Fruit fly (Drosophila melanogaster) whole organism, embryonic: Measurements from ENCODE around the gene msd1.

ENCODE experiments used
- Antp ChIP-seq: fragments of 200-800 bp; sonication (Bioruptor generic); optimal IDR thresholded peaks from 3 replicates; lab custom pipeline; 2016; ENCODE audit warnings: missing biosample characterization, missing genetic modification characterization
- Atf3 ChIP-seq: fragments of 200-800 bp; sonication (Bioruptor generic); optimal IDR thresholded peaks from 3 replicates; lab custom pipeline; 2016; ENCODE audit warnings: missing biosample characterization, missing genetic modification characterization
- B-H2 ChIP-seq: fragments of 200-800 bp; sonication (Bioruptor generic); optimal IDR thresholded peaks from 2 replicates; lab custom pipeline; 2018; ENCODE audit warnings: missing biosample characterization, mild to moderate bottlenecking, missing genetic modification characterization
- Blimp-1 ChIP-seq: fragments of 200-800 bp; sonication (Bioruptor generic); optimal IDR thresholded peaks from 3 replicates; lab custom pipeline; 2018; ENCODE audit warnings: missing biosample characterization, missing genetic modification characterization, mild to moderate bottlenecking, moderate library complexity, missing genetic modification reagents
- CG10543 ChIP-seq: fragments of 200-800 bp; sonication (Bioruptor generic); optimal IDR thresholded peaks from 3 replicates; lab custom pipeline; 2017; ENCODE audit warnings: missing biosample characterization, mild to moderate bottlenecking, missing genetic modification characterization, moderate library complexity
- CG10959 ChIP-seq: fragments of 200-800 bp; sonication (Bioruptor generic); IDR thresholded peaks from 2 replicates; pipeline ENCODE4 v1.3.6; 2022; ENCODE audit warnings: missing biosample characterization, missing genetic modification characterization
- CG11723 ChIP-seq: fragments of 200-800 bp; sonication (Bioruptor generic); optimal IDR thresholded peaks from 2 replicates; lab custom pipeline; 2017; ENCODE audit warnings: missing biosample characterization, mild to moderate bottlenecking, missing genetic modification characterization
- CG12104 ChIP-seq: fragments of 200-800 bp; sonication (Bioruptor generic); optimal IDR thresholded peaks from 3 replicates; lab custom pipeline; 2016; ENCODE audit warnings: missing biosample characterization, missing genetic modification characterization
- CG12155 ChIP-seq: fragments of 200-800 bp; sonication (Bioruptor generic); optimal IDR thresholded peaks from 3 replicates; lab custom pipeline; 2016; ENCODE audit warnings: missing biosample characterization, missing genetic modification characterization
- CG12942 ChIP-seq: fragments of 200-800 bp; sonication (Bioruptor generic); optimal IDR thresholded peaks from 3 replicates; lab custom pipeline; 2016; ENCODE audit warnings: missing biosample characterization, missing genetic modification characterization
- CG15011 ChIP-seq: fragments of 200-800 bp; sonication (Bioruptor generic); optimal IDR thresholded peaks from 3 replicates; lab custom pipeline; 2018; ENCODE audit warnings: missing biosample characterization, mild to moderate bottlenecking, missing genetic modification characterization
- CG15514 ChIP-seq: fragments of 200-800 bp; sonication (Bioruptor generic); optimal IDR thresholded peaks from 3 replicates; lab custom pipeline; 2017; ENCODE audit warnings: missing biosample characterization, missing genetic modification characterization, mild to moderate bottlenecking, moderate library complexity, missing genetic modification reagents
- CG17612 ChIP-seq: fragments of 200-800 bp; sonication (Bioruptor generic); IDR thresholded peaks from 2 replicates; pipeline ENCODE4 v1.3.6; 2022; ENCODE audit warnings: missing biosample characterization, missing genetic modification characterization
- CG17912 ChIP-seq: fragments of 200-800 bp; sonication (Bioruptor generic); optimal IDR thresholded peaks from 2 replicates; lab custom pipeline; 2018; ENCODE audit warnings: missing biosample characterization, mild to moderate bottlenecking, missing genetic modification characterization
- CG2678 ChIP-seq: fragments of 200-800 bp; sonication (Bioruptor generic); optimal IDR thresholded peaks from 3 replicates; lab custom pipeline; 2019; ENCODE audit warnings: missing biosample characterization, mild to moderate bottlenecking, missing genetic modification characterization, moderate library complexity
- CG30020 ChIP-seq: fragments of 200-800 bp; optimal IDR thresholded peaks from 2 replicates; lab custom pipeline; 2019; ENCODE audit warnings: missing biosample characterization, mild to moderate bottlenecking, missing genetic modification characterization, moderate library complexity
- CG32772 ChIP-seq: fragments of 200-800 bp; sonication (Bioruptor generic); IDR thresholded peaks from 2 replicates; pipeline ENCODE4 v1.3.6; 2022; ENCODE audit warnings: missing biosample characterization, missing genetic modification characterization
- CG3726 ChIP-seq: fragments of 200-800 bp; sonication (Bioruptor generic); IDR thresholded peaks from 3 replicates; pipeline ENCODE4, ENCODE4 v1.3.6; 2022; ENCODE audit warnings: missing biosample characterization, missing genetic modification characterization
- CG43689 ChIP-seq: fragments of 200-800 bp; sonication (Bioruptor generic); IDR thresholded peaks from 2 replicates; pipeline ENCODE4 v1.3.6; 2022; ENCODE audit warnings: missing biosample characterization, missing genetic modification characterization
- CG4404 ChIP-seq: fragments of 200-800 bp; sonication (Bioruptor generic); IDR thresholded peaks from 2 replicates; pipeline ENCODE4 v1.3.6; 2022; ENCODE audit warnings: missing biosample characterization, missing genetic modification characterization
- CG5953 ChIP-seq: fragments of 200-800 bp; sonication (Bioruptor generic); IDR thresholded peaks from 2 replicates; pipeline ENCODE4 v1.3.6; 2022; ENCODE audit warnings: missing biosample characterization, missing genetic modification characterization
- CG7357 ChIP-seq: fragments of 200-800 bp; sonication (Bioruptor generic); IDR thresholded peaks from 3 replicates; pipeline ENCODE4 v1.3.6; 2022; ENCODE audit warnings: missing biosample characterization, missing genetic modification characterization
- CG7839 ChIP-seq: fragments of 200-800 bp; sonication (Bioruptor generic); optimal IDR thresholded peaks from 3 replicates; lab custom pipeline; 2018; ENCODE audit warnings: missing biosample characterization, mild to moderate bottlenecking, missing genetic modification characterization, moderate library complexity
- CG8281 ChIP-seq: fragments of 200-800 bp; sonication (Bioruptor generic); optimal IDR thresholded peaks from 2 replicates; lab custom pipeline; 2018; ENCODE audit warnings: missing biosample characterization, mild to moderate bottlenecking, missing genetic modification characterization, moderate library complexity
- CG8765 ChIP-seq: fragments of 200-800 bp; sonication (Bioruptor generic); IDR thresholded peaks from 2 replicates; pipeline ENCODE4 v1.3.6; 2022; ENCODE audit warnings: missing biosample characterization, missing genetic modification characterization
- CG9932 ChIP-seq: fragments of 200-800 bp; sonication (Bioruptor generic); IDR thresholded peaks from 2 replicates; pipeline ENCODE4 v1.3.6; 2022; ENCODE audit warnings: missing biosample characterization, missing genetic modification characterization
- Camta ChIP-seq: fragments of 200-800 bp; sonication (Bioruptor generic); optimal IDR thresholded peaks from 2 replicates; lab custom pipeline; 2016; ENCODE audit warnings: missing biosample characterization, missing genetic modification characterization
- Chrac-16 ChIP-seq: fragments of 200-800 bp; sonication (Bioruptor generic); optimal IDR thresholded peaks from 3 replicates; lab custom pipeline; 2016; ENCODE audit warnings: missing biosample characterization, missing genetic modification characterization
- Doc3 ChIP-seq: fragments of 200-800 bp; sonication (Bioruptor generic); IDR thresholded peaks from 3 replicates; pipeline ENCODE4 v1.3.6; 2022; ENCODE audit warnings: missing biosample characterization, missing genetic modification characterization; ENCODE audit not compliant: partially characterized antibody
- Eip74EF ChIP-seq, 2 experiments: fragments of 200-800 bp in 1 of 2; fragments of >200 bp in 1 of 2; sonication (Bioruptor generic) in 1 of 2; optimal IDR thresholded peaks; 2 replicates each; lab custom pipeline; 2017 to 2019; ENCODE audit warnings: missing biosample characterization in 2 of 2, missing genetic modification characterization in 2 of 2, mild to moderate bottlenecking in 1 of 2, moderate library complexity in 1 of 2
- Hr78 ChIP-seq, 2 experiments: fragments of 200-800 bp in 1 of 2; fragments of >200 bp in 1 of 2; sonication (Bioruptor generic) in 1 of 2; optimal IDR thresholded peaks; 2 replicates each; lab custom pipeline; 2017 to 2019; ENCODE audit warnings: missing biosample characterization in 2 of 2, missing genetic modification characterization in 2 of 2, mild to moderate bottlenecking in 1 of 2, moderate library complexity in 1 of 2
- Jarid2 ChIP-seq: fragments of 200-800 bp; sonication (Bioruptor generic); optimal IDR thresholded peaks from 3 replicates; lab custom pipeline; 2017; ENCODE audit warnings: mild to moderate bottlenecking, missing biosample characterization, missing genetic modification reagents, missing genetic modification characterization
- Mrtf ChIP-seq: fragments of 200-800 bp; sonication (Bioruptor generic); IDR thresholded peaks from 3 replicates; pipeline ENCODE4 v1.3.6; 2022; ENCODE audit warnings: missing biosample characterization, missing genetic modification characterization
- NK7.1 ChIP-seq: fragments of 200-800 bp; sonication (Bioruptor generic); optimal IDR thresholded peaks from 3 replicates; lab custom pipeline; 2016; ENCODE audit warnings: missing biosample characterization, missing genetic modification characterization
- TFAM ChIP-seq: fragments of 200-800 bp; sonication (Bioruptor generic); optimal IDR thresholded peaks from 2 replicates; lab custom pipeline; 2017; ENCODE audit warnings: missing biosample characterization, missing genetic modification characterization, inconsistent platforms
- Usf ChIP-seq: fragments of 200-800 bp; sonication (Bioruptor generic); optimal IDR thresholded peaks from 2 replicates; lab custom pipeline; 2017; ENCODE audit warnings: missing genotype, missing biosample characterization, missing genetic modification characterization
- ase ChIP-seq: fragments of 200-800 bp; sonication (Bioruptor generic); IDR thresholded peaks from 3 replicates; pipeline ENCODE4 v1.3.6; 2022; ENCODE audit warnings: missing biosample characterization, missing genetic modification characterization
- bab2 ChIP-seq: fragments of 200-800 bp; sonication (Bioruptor generic); optimal IDR thresholded peaks from 2 replicates; lab custom pipeline; 2016; ENCODE audit warnings: missing biosample characterization, missing genetic modification characterization
- bcd ChIP-seq: fragments of 200-800 bp; sonication (Bioruptor generic); optimal IDR thresholded peaks from 2 replicates; lab custom pipeline; 2017; ENCODE audit warnings: missing biosample characterization, mild to moderate bottlenecking, missing genetic modification characterization
- bigmax ChIP-seq: fragments of 200-800 bp; sonication (Bioruptor generic); optimal IDR thresholded peaks from 2 replicates; lab custom pipeline; 2018; ENCODE audit warnings: missing biosample characterization, mild to moderate bottlenecking, missing genetic modification characterization
- ham ChIP-seq: fragments of 200-800 bp; sonication (Bioruptor generic); IDR thresholded peaks from 2 replicates; pipeline ENCODE4 v1.3.6; 2022; ENCODE audit warnings: missing biosample characterization, missing genetic modification characterization
- her ChIP-seq: fragments of 200-800 bp; sonication (Bioruptor generic); optimal IDR thresholded peaks from 2 replicates; lab custom pipeline; 2016; ENCODE audit warnings: missing biosample characterization, missing genetic modification characterization
- jumu ChIP-seq: fragments of 200-800 bp; sonication (Bioruptor generic); optimal IDR thresholded peaks from 3 replicates; lab custom pipeline; 2016; ENCODE audit warnings: missing biosample characterization, missing genetic modification characterization
- ken ChIP-seq: fragments of 200-800 bp; sonication (Bioruptor generic); IDR thresholded peaks from 3 replicates; pipeline ENCODE4 v1.3.6; 2022; ENCODE audit warnings: missing biosample characterization, missing genetic modification characterization
- lbe ChIP-seq: fragments of 200-800 bp; sonication (Bioruptor generic); optimal IDR thresholded peaks from 2 replicates; lab custom pipeline; 2016; ENCODE audit warnings: missing biosample characterization, mild to moderate bottlenecking, missing genetic modification characterization
- maf-S ChIP-seq: fragments of 200-800 bp; sonication (Bioruptor generic); optimal IDR thresholded peaks from 2 replicates; lab custom pipeline; 2016; ENCODE audit warnings: missing biosample characterization, missing genetic modification characterization
- nerfin-2 ChIP-seq: fragments of 200-800 bp; sonication (Bioruptor generic); IDR thresholded peaks from 2 replicates; pipeline ENCODE4 v1.3.6; 2022; ENCODE audit warnings: missing biosample characterization, missing genetic modification characterization; ENCODE audit not compliant: partially characterized antibody
- onecut ChIP-seq: fragments of 200-800 bp; sonication (Bioruptor generic); IDR thresholded peaks from 2 replicates; pipeline ENCODE4 v1.3.6; 2022; ENCODE audit warnings: missing biosample characterization, missing genetic modification characterization
- sens ChIP-seq: fragments of 200-800 bp; sonication (Bioruptor generic); peaks from one replicate; lab custom pipeline; 2016; ENCODE audit warnings: missing biosample characterization, missing genetic modification characterization
- stc ChIP-seq: fragments of 200-800 bp; sonication (Bioruptor generic); IDR thresholded peaks from 2 replicates; pipeline ENCODE4 v1.3.6; 2022; ENCODE audit warnings: missing biosample characterization, missing genetic modification characterization

Gene msd1

dm6 chr3L:1300076-1300635, 31.4 kb upstream of the msd1 start (continued):
- TF ChIP-seq her (GFP tag; lab: Kevin White, UChicago) (peak; percentile 23), stc (peak; percentile 74), jumu (GFP tag; lab: Kevin White, UChicago) (no peak), CG32772 (GFP tag; lab: Robert Waterston, UW) (peak; percentile 71), CG43689 (peak; percentile 38; the same call in 1 of the 2 replicates), CG10543 (GFP tag; lab: Kevin White, UChicago) (peak; percentile 85), lbe (GFP tag; lab: Kevin White, UChicago) (peak; percentile 79), CG7357 (peak; percentile 66; the same call in 2 of the 3 replicates), CG12942 (GFP tag; lab: Kevin White, UChicago) (peak; percentile 76), Atf3 (GFP tag; lab: Kevin White, UChicago) (no peak), B-H2 (no peak), TFAM (no peak), CG10959 (peak; percentile 82), CG2678 (tag; lab: Kevin White, UChicago) (peak; percentile 90), CG30020 (tag; lab: Kevin White, UChicago) (peak; percentile 41), onecut (peak; percentile 64), nerfin-2 (GFP tag; lab: Robert Waterston, UW) (no peak), CG8765 (GFP tag; lab: Robert Waterston, UW) (peak; percentile 61; the same call in 1 of the 2 replicates), CG7839 (peak; percentile 89), ham (GFP tag; lab: Robert Waterston, UW) (no peak), CG15011 (GFP tag; lab: Kevin White, UChicago) (peak; percentile 79), CG4404 (peak; percentile 78), Hr78 (GFP tag; optimal IDR thresholded peaks at IDR 0.05; lab: Kevin White, UChicago) (peak in 1 of 2 experiments; percentile 70), CG17912 (GFP tag; lab: Kevin White, UChicago) (no peak), Chrac-16 (peak; percentile 68), Antp (GFP tag; lab: Kevin White, UChicago) (no peak), Blimp-1 (GFP tag; lab: Kevin White, UChicago) (peak; percentile 91), CG8281 (peak; percentile 59), sens (GFP tag; lab: Kevin White, UChicago) (peak; percentile 88), CG5953 (GFP tag; lab: Robert Waterston, UW) (peak; percentile 56), CG11723 (GFP tag; lab: Kevin White, UChicago) (peak; percentile 65), CG3726 (GFP tag; lab: Robert Waterston, UW) (0 out of 3 replicates have a peak, but pooled peaks have one; percentile 47), CG9932 (GFP tag; lab: Robert Waterston, UW) (peak; percentile 68), CG12155 (GFP tag; lab: Kevin White, UChicago) (peak; percentile 76), Usf (peak; percentile 51), maf-S (GFP tag; lab: Kevin White, UChicago) (no peak), ken (GFP tag; lab: Robert Waterston, UW) (peak; percentile 72; the same call in 2 of the 3 replicates), CG15514 (GFP tag; lab: Kevin White, UChicago) (peak; percentile 43), bigmax (no peak), Jarid2 (GFP tag; lab: Kevin White, UChicago) (peak; percentile 53), Camta (peak; percentile 38), ase (peak; percentile 74; the same call in 2 of the 3 replicates), Mrtf (GFP tag; lab: Robert Waterston, UW) (peak; percentile 70; the same call in 1 of the 3 replicates), Doc3 (no peak), NK7.1 (GFP tag; lab: Kevin White, UChicago) (no peak), CG12104 (GFP tag; lab: Kevin White, UChicago) (peak; percentile 60), bcd (GFP tag; lab: Kevin White, UChicago) (peak; percentile 79), CG17612 (GFP tag; lab: Robert Waterston, UW) (no peak; the same call in 1 of the 2 replicates), bab2 (GFP tag; lab: Kevin White, UChicago) (peak; percentile 40), Eip74EF (GFP tag; optimal IDR thresholded peaks at IDR 0.05; lab: Kevin White, UChicago) (peak in 1 of 2 experiments; percentile 83)
